Fruit fly (Drosophila melanogaster): ENCODE data around the gene Top2.

- no peak for TF ChIP-seq psq (optimal IDR thresholded peaks at IDR 0.05)
- no peak for TF ChIP-seq h (optimal IDR thresholded peaks at IDR 0.05)
Observed at dm6 chr2L:19425105-19425504, 28.2 kb downstream of the Top2 start.
